Worm (Caenorhabditis elegans) whole organism, L2 larva: ENCODE measurements around the gene npl-4.1.

Experiments used
- ZK546.5 ChIP-seq: sonication (generic microtip); optimal IDR thresholded peaks from 2 replicates; lab custom pipeline; 2017; ENCODE audit warnings: missing biosample characterization, missing genetic modification characterization
- aly-2 ChIP-seq: fragments of 150-350 bp; optimal IDR thresholded peaks from 2 replicates; lab custom pipeline; 2014; ENCODE audit warnings: missing biosample characterization, missing genetic modification characterization
- ceh-16 ChIP-seq: fragments of 150-350 bp; optimal IDR thresholded peaks from 2 replicates; lab custom pipeline; 2014; ENCODE audit warnings: missing biosample characterization, missing genetic modification characterization
- ceh-82 ChIP-seq: fragments of 150-350 bp; optimal IDR thresholded peaks from 2 replicates; lab custom pipeline; 2014; ENCODE audit warnings: missing biosample characterization, missing genetic modification characterization
- elt-3 ChIP-seq: sonication (generic microtip); optimal IDR thresholded peaks from 2 replicates; lab custom pipeline; 2017; ENCODE audit warnings: missing biosample characterization, missing genetic modification characterization
- mdl-1 ChIP-seq, 2 experiments: fragments of 150-350 bp in 1 of 2; sonication (generic microtip) in 1 of 2; optimal IDR thresholded peaks; 2 replicates each; lab custom pipeline; 2017; ENCODE audit warnings: missing biosample characterization in 2 of 2, missing genetic modification characterization in 2 of 2
- nhr-23 ChIP-seq: fragments of 150-350 bp; optimal IDR thresholded peaks from 2 replicates; lab custom pipeline; 2014; ENCODE audit warnings: missing biosample characterization, missing genetic modification reagents, missing genetic modification characterization
- nhr-25 ChIP-seq: fragments of 150-350 bp; sonication (generic microtip); optimal IDR thresholded peaks from 3 replicates; lab custom pipeline; 2014; ENCODE audit warnings: missing biosample characterization, missing genetic modification characterization
- nhr-6 ChIP-seq: fragments of 150-350 bp; optimal IDR thresholded peaks from 2 replicates; lab custom pipeline; 2014; ENCODE audit warnings: missing biosample characterization, missing genetic modification characterization
- nhr-77 ChIP-seq: fragments of 150-350 bp; optimal IDR thresholded peaks from 2 replicates; lab custom pipeline; 2014; ENCODE audit warnings: missing biosample characterization, missing genetic modification characterization
- peb-1 ChIP-seq: fragments of 150-350 bp; optimal IDR thresholded peaks from 2 replicates; lab custom pipeline; 2014; ENCODE audit warnings: missing biosample characterization, missing genetic modification characterization
- skn-1 ChIP-seq: sonication (generic microtip); optimal IDR thresholded peaks from 2 replicates; lab custom pipeline; 2017; ENCODE audit warnings: missing biosample characterization, missing genetic modification characterization
- zag-1 ChIP-seq: fragments of 150-350 bp; optimal IDR thresholded peaks from 2 replicates; lab custom pipeline; 2014; ENCODE audit warnings: missing biosample characterization, missing genetic modification characterization
- ztf-4 ChIP-seq: fragments of 150-350 bp; optimal IDR thresholded peaks from 2 replicates; lab custom pipeline; 2014; ENCODE audit warnings: missing biosample characterization, missing genetic modification characterization

DNA sequence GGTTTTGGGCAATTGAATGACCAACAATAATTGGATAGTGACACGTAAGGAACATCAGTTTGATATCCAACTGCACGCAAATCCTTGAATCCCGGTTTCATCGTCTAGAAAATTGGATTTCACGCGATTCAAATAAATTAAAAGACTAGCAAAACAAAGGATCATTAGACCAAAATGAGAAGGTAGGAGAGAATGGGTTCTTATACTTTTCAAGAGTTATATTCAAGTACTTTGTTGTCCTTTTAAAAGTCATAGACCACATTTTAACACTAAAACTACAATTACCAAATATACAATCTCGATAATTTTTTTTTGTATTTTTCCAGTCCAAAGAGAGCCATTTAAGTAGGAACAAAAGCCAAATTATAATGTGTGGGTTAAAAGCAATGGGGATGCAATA is 48.8 kb upstream of the npl-4.1 start, which contains the start of gene T25E4.2:
- no peak for TF ChIP-seq peb-1 (tag; lab: Kevin White, UChicago)
- no peak for TF ChIP-seq nhr-77 (tag; lab: Kevin White, UChicago)
- TF ChIP-seq mdl-1 (tag; optimal IDR thresholded peaks at IDR 0.05; lab: Kevin White, UChicago): no peak
- no peak for TF ChIP-seq skn-1 (tag; lab: Kevin White, UChicago)
- no peak for TF ChIP-seq ZK546.5
- TF ChIP-seq ceh-16 (tag; lab: Kevin White, UChicago): no peak
- TF ChIP-seq zag-1 (tag; lab: Kevin White, UChicago): no peak
- no peak for TF ChIP-seq nhr-23
- no peak for TF ChIP-seq ztf-4
- no peak for TF ChIP-seq nhr-6 (tag; lab: Kevin White, UChicago)
- TF ChIP-seq elt-3: no peak
- no peak for TF ChIP-seq ceh-82
- no peak for TF ChIP-seq aly-2 (tag; lab: Kevin White, UChicago)
- no peak for TF ChIP-seq nhr-25
